Fruit fly (Drosophila melanogaster) S2 (cell line): ENCODE results near the gene hay.

Experiments used
- CG8478 ChIP-seq: fragments of >200 bp; optimal IDR thresholded peaks from 2 replicates; lab custom pipeline; 2018
- CTCF ChIP-seq, 2 experiments: fragments of >200 bp; optimal IDR thresholded peaks; 2 replicates each; lab custom pipeline; 2018

DNA sequence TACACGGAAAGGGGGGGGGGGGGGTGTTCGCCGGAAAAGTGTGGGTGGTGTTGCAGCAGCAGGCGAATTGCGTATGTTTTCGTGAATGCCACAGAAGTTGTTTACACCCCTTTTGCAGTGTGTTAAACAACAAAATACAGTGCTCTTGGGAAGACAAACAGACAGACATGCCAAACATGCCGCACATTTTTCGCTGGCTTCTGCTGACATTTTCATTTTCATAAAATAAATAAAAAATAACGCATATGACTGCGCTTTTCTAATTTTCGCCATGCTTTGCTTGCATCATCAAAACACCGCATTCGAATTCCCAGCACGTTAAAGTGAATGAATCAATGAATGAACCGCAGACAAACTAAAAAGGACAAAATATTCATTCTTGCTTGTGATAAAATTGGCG lies 20.4 kb downstream of the hay start:
- no peak for TF ChIP-seq CG8478 (lab: Kevin White, UChicago)
- no peak for TF ChIP-seq CTCF (optimal IDR thresholded peaks at IDR 0.05; lab: Kevin White, UChicago)
